Worm (Caenorhabditis elegans) whole organism, late embryonic: Measurements from ENCODE around the gene R10E11.9.

Experiments
- ceh-22 ChIP-seq: sonication (generic microtip); optimal IDR thresholded peaks from 2 replicates; lab custom pipeline; 2017; ENCODE audit warnings: missing biosample characterization, missing genetic modification characterization
- elt-2 ChIP-seq: sonication (generic microtip); optimal IDR thresholded peaks from 2 replicates; lab custom pipeline; 2016; ENCODE audit warnings: missing genetic modification reagents, missing genetic modification characterization, missing compliant biosample characterization
- hlh-8 ChIP-seq: sonication (generic microtip); optimal IDR thresholded peaks from 2 replicates; lab custom pipeline; 2016; ENCODE audit warnings: missing genotype, missing genetic modification characterization, missing compliant biosample characterization
- npax-4 ChIP-seq: sonication (generic microtip); optimal IDR thresholded peaks from 2 replicates; lab custom pipeline; 2016; ENCODE audit warnings: missing genetic modification characterization, missing compliant biosample characterization

- no peak for TF ChIP-seq ceh-22 (tag; lab: Kevin White, UChicago)
- no peak for TF ChIP-seq hlh-8 (tag; lab: Kevin White, UChicago)
- TF ChIP-seq elt-2 (tag; lab: Kevin White, UChicago) = no peak
- no peak for TF ChIP-seq npax-4
Measured at ce11 chrIII:9798478-9799157, 5.2 kb upstream of the R10E11.9 start, which contains the start of gene ZK632.2.
